Fruit fly (Drosophila melanogaster) whole organism, embryonic: ENCODE data around the gene CG32299.

Source experiments
- Adf1 ChIP-seq: fragments of 200-800 bp; sonication (Bioruptor generic); IDR thresholded peaks from 2 replicates; pipeline ENCODE4 v1.3.6; 2022; ENCODE audit warnings: missing biosample characterization, missing genetic modification characterization
- BtbVII ChIP-seq: fragments of 200-800 bp; sonication (Bioruptor generic); optimal IDR thresholded peaks from 3 replicates; lab custom pipeline; 2017; ENCODE audit warnings: missing biosample characterization, mild to moderate bottlenecking, missing genetic modification characterization
- C15 ChIP-seq: fragments of 200-800 bp; sonication (Bioruptor generic); IDR thresholded peaks from 3 replicates; pipeline ENCODE4 v1.3.6; 2022; ENCODE audit warnings: missing biosample characterization, missing genetic modification characterization
- CG10543 ChIP-seq: fragments of 200-800 bp; sonication (Bioruptor generic); optimal IDR thresholded peaks from 3 replicates; lab custom pipeline; 2017; ENCODE audit warnings: missing biosample characterization, mild to moderate bottlenecking, missing genetic modification characterization, moderate library complexity
- CG11247 ChIP-seq: fragments of 200-800 bp; sonication (Bioruptor generic); IDR thresholded peaks from 2 replicates; pipeline ENCODE4 v1.3.6; 2022; ENCODE audit warnings: missing biosample characterization, missing genetic modification characterization
- CG13424 ChIP-seq: fragments of 200-800 bp; sonication (Bioruptor generic); optimal IDR thresholded peaks from 2 replicates; lab custom pipeline; 2019; ENCODE audit warnings: missing biosample characterization, mild to moderate bottlenecking, missing genetic modification characterization, moderate library complexity
- CG14014 ChIP-seq: fragments of 200-800 bp; sonication (Bioruptor generic); IDR thresholded peaks from 2 replicates; pipeline ENCODE4 v1.3.6; 2022; ENCODE audit warnings: missing biosample characterization, missing genetic modification characterization
- CG1529 ChIP-seq: fragments of 200-800 bp; sonication (Bioruptor generic); optimal IDR thresholded peaks from 3 replicates; lab custom pipeline; 2018; ENCODE audit warnings: missing biosample characterization, missing genetic modification characterization
- CG16863 ChIP-seq: fragments of 200-800 bp; sonication (Bioruptor generic); optimal IDR thresholded peaks from 3 replicates; lab custom pipeline; 2016; ENCODE audit warnings: missing biosample characterization, missing genetic modification characterization
- CG18262 ChIP-seq: fragments of 200-800 bp; optimal IDR thresholded peaks from 3 replicates; lab custom pipeline; 2019; ENCODE audit warnings: missing biosample characterization, mild to moderate bottlenecking, missing genetic modification characterization, moderate library complexity
- CG1832 ChIP-seq: fragments of 200-800 bp; sonication (Bioruptor generic); optimal IDR thresholded peaks from 2 replicates; lab custom pipeline; 2017; ENCODE audit warnings: missing biosample characterization, mild to moderate bottlenecking, missing genetic modification characterization, inconsistent platforms
- CG18599 ChIP-seq: fragments of 200-800 bp; sonication (Bioruptor generic); optimal IDR thresholded peaks from 3 replicates; lab custom pipeline; 2017; ENCODE audit warnings: missing biosample characterization, missing genetic modification characterization, mild to moderate bottlenecking, moderate library complexity, missing genetic modification reagents
- CG2712 ChIP-seq: fragments of 200-800 bp; optimal IDR thresholded peaks from 3 replicates; lab custom pipeline; 2019; ENCODE audit warnings: missing biosample characterization, mild to moderate bottlenecking, missing genetic modification characterization, moderate library complexity
- CG2889 ChIP-seq: fragments of 200-800 bp; sonication (Bioruptor generic); IDR thresholded peaks from 3 replicates; pipeline ENCODE4 v1.3.6; 2022; ENCODE audit warnings: missing biosample characterization, missing genetic modification characterization
- CG30020 ChIP-seq: fragments of 200-800 bp; optimal IDR thresholded peaks from 2 replicates; lab custom pipeline; 2019; ENCODE audit warnings: missing biosample characterization, mild to moderate bottlenecking, missing genetic modification characterization, moderate library complexity
- CG30403 ChIP-seq: fragments of 200-800 bp; sonication (Bioruptor generic); optimal IDR thresholded peaks from 3 replicates; lab custom pipeline; 2016; ENCODE audit warnings: missing biosample characterization, missing genetic modification characterization
- CG30431 ChIP-seq: fragments of 200-800 bp; sonication (Bioruptor generic); optimal IDR thresholded peaks from 2 replicates; lab custom pipeline; 2017; ENCODE audit warnings: missing biosample characterization, missing genetic modification characterization
- CG31365 ChIP-seq: fragments of 200-800 bp; sonication (Bioruptor generic); optimal IDR thresholded peaks from 2 replicates; lab custom pipeline; 2018; ENCODE audit warnings: missing biosample characterization, mild to moderate bottlenecking, missing genetic modification characterization
- CG33557 ChIP-seq: fragments of 200-800 bp; sonication (Bioruptor generic); optimal IDR thresholded peaks from 2 replicates; lab custom pipeline; 2019; ENCODE audit warnings: missing biosample characterization, mild to moderate bottlenecking, missing genetic modification characterization, moderate library complexity
- CG6765 ChIP-seq: fragments of 200-800 bp; sonication (Bioruptor generic); optimal IDR thresholded peaks from 3 replicates; lab custom pipeline; 2017; ENCODE audit warnings: missing biosample characterization, mild to moderate bottlenecking, missing genetic modification characterization
- CG7271 ChIP-seq: fragments of 200-800 bp; sonication (Bioruptor generic); optimal IDR thresholded peaks from 2 replicates; lab custom pipeline; 2018; ENCODE audit warnings: missing biosample characterization, mild to moderate bottlenecking, missing genetic modification characterization, moderate library complexity
- CG7987 ChIP-seq: fragments of 200-800 bp; sonication (Bioruptor generic); optimal IDR thresholded peaks from 2 replicates; lab custom pipeline; 2018; ENCODE audit warnings: missing biosample characterization, mild to moderate bottlenecking, missing genetic modification characterization, moderate library complexity
- CG8944 ChIP-seq: fragments of 200-800 bp; sonication (Bioruptor generic); optimal IDR thresholded peaks from 3 replicates; lab custom pipeline; 2016; ENCODE audit warnings: missing biosample characterization, missing genetic modification characterization
- CG9932 ChIP-seq: fragments of 200-800 bp; sonication (Bioruptor generic); IDR thresholded peaks from 2 replicates; pipeline ENCODE4 v1.3.6; 2022; ENCODE audit warnings: missing biosample characterization, missing genetic modification characterization
- Chrac-16 ChIP-seq: fragments of 200-800 bp; sonication (Bioruptor generic); optimal IDR thresholded peaks from 3 replicates; lab custom pipeline; 2016; ENCODE audit warnings: missing biosample characterization, missing genetic modification characterization
- Dad ChIP-seq: fragments of 200-800 bp; sonication (Bioruptor generic); optimal IDR thresholded peaks from 3 replicates; lab custom pipeline; 2016; ENCODE audit warnings: missing biosample characterization, missing genetic modification characterization
- GATAe ChIP-seq: fragments of 200-800 bp; sonication (Bioruptor generic); conservative IDR thresholded peaks from 2 replicates; pipeline ENCODE4 v1.3.6; 2022; ENCODE audit warnings: missing biosample characterization, missing genetic modification characterization
- Gug ChIP-seq: fragments of 200-800 bp; sonication (Bioruptor generic); IDR thresholded peaks from 4 replicates; pipeline ENCODE4 v1.3.6; 2022; ENCODE audit warnings: missing biosample characterization, missing genetic modification characterization
- Jarid2 ChIP-seq: fragments of 200-800 bp; sonication (Bioruptor generic); optimal IDR thresholded peaks from 3 replicates; lab custom pipeline; 2017; ENCODE audit warnings: mild to moderate bottlenecking, missing biosample characterization, missing genetic modification reagents, missing genetic modification characterization
- Lhr ChIP-seq: fragments of 200-800 bp; sonication (Bioruptor generic); optimal IDR thresholded peaks from 3 replicates; lab custom pipeline; 2017; ENCODE audit warnings: mild to moderate bottlenecking, missing biosample characterization, missing genetic modification reagents, missing genetic modification characterization
- Med ChIP-seq: fragments of 200-800 bp; sonication (Bioruptor generic); peaks from one replicate; lab custom pipeline; 2016; ENCODE audit warnings: missing biosample characterization, missing genetic modification characterization, mild to moderate bottlenecking, inconsistent platforms, moderate library complexity
- Mes4 ChIP-seq: fragments of 200-800 bp; sonication (Bioruptor generic); optimal IDR thresholded peaks from 2 replicates; lab custom pipeline; 2016; ENCODE audit warnings: missing biosample characterization, missing genetic modification characterization
- Neu2 ChIP-seq: fragments of 200-800 bp; sonication (Bioruptor generic); optimal IDR thresholded peaks from 3 replicates; lab custom pipeline; 2016; ENCODE audit warnings: missing biosample characterization, missing genetic modification characterization, borderline replicate concordance
- Scr ChIP-seq: fragments of 200-800 bp; sonication (Bioruptor generic); IDR thresholded peaks from 2 replicates; pipeline ENCODE4 v1.3.6; 2022; ENCODE audit warnings: missing biosample characterization, missing genetic modification characterization; ENCODE audit not compliant: partially characterized antibody
- ara ChIP-seq: fragments of 200-800 bp; sonication (Bioruptor generic); IDR thresholded peaks from 2 replicates; pipeline ENCODE4 v1.3.6; 2022; ENCODE audit warnings: missing biosample characterization, missing genetic modification characterization
- az2 ChIP-seq: fragments of 200-800 bp; sonication (Bioruptor generic); optimal IDR thresholded peaks from 3 replicates; lab custom pipeline; 2016; ENCODE audit warnings: missing biosample characterization, missing genetic modification characterization
- chn ChIP-seq: fragments of 200-800 bp; sonication (Bioruptor generic); optimal IDR thresholded peaks from 2 replicates; lab custom pipeline; 2016; ENCODE audit warnings: missing biosample characterization, missing genetic modification characterization
- cwo ChIP-seq: fragments of 200-800 bp; sonication (Bioruptor generic); optimal IDR thresholded peaks from 3 replicates; lab custom pipeline; 2017; ENCODE audit warnings: missing biosample characterization, missing genetic modification characterization, mild to moderate bottlenecking, moderate library complexity, missing genetic modification reagents
- da ChIP-seq: fragments of 200-800 bp; sonication (Bioruptor generic); optimal IDR thresholded peaks from 2 replicates; lab custom pipeline; 2016; ENCODE audit warnings: missing biosample characterization, missing genetic modification characterization
- dan ChIP-seq: fragments of 200-800 bp; sonication (Bioruptor generic); IDR thresholded peaks from 2 replicates; pipeline ENCODE4 v1.3.6; 2022; ENCODE audit warnings: missing biosample characterization, missing genetic modification characterization
- dati ChIP-seq: fragments of 200-800 bp; sonication (Bioruptor generic); IDR thresholded peaks from 2 replicates; pipeline ENCODE4 v1.3.6; 2022; ENCODE audit warnings: missing biosample characterization, missing genetic modification characterization
- fd64A ChIP-seq: fragments of 200-800 bp; sonication (Bioruptor generic); optimal IDR thresholded peaks from 3 replicates; lab custom pipeline; 2018; ENCODE audit warnings: missing biosample characterization, mild to moderate bottlenecking, missing genetic modification characterization
- gcm ChIP-seq: fragments of 200-800 bp; sonication (Bioruptor generic); optimal IDR thresholded peaks from 2 replicates; lab custom pipeline; 2019; ENCODE audit warnings: missing biosample characterization, mild to moderate bottlenecking, missing genetic modification characterization, moderate library complexity
- gem ChIP-seq: fragments of 200-800 bp; sonication (Bioruptor generic); optimal IDR thresholded peaks from 2 replicates; lab custom pipeline; 2019; ENCODE audit warnings: missing biosample characterization, mild to moderate bottlenecking, missing genetic modification characterization, moderate library complexity
- hbn ChIP-seq: fragments of 200-800 bp; sonication (Bioruptor generic); IDR thresholded peaks from 2 replicates; pipeline ENCODE4 v1.3.6; 2022; ENCODE audit warnings: missing biosample characterization, missing genetic modification characterization; ENCODE audit not compliant: partially characterized antibody
- her ChIP-seq: fragments of 200-800 bp; sonication (Bioruptor generic); optimal IDR thresholded peaks from 2 replicates; lab custom pipeline; 2016; ENCODE audit warnings: missing biosample characterization, missing genetic modification characterization
- jing ChIP-seq: fragments of 200-800 bp; sonication (Bioruptor generic); optimal IDR thresholded peaks from 2 replicates; lab custom pipeline; 2018; ENCODE audit warnings: missing biosample characterization, mild to moderate bottlenecking, missing genetic modification characterization
- knrl ChIP-seq: fragments of 200-800 bp; sonication (Bioruptor generic); IDR thresholded peaks from 3 replicates; pipeline ENCODE4 v1.3.6; 2022; ENCODE audit warnings: missing biosample characterization, missing genetic modification characterization; ENCODE audit not compliant: partially characterized antibody
- phol ChIP-seq: fragments of 200-800 bp; sonication (Bioruptor generic); optimal IDR thresholded peaks from 3 replicates; lab custom pipeline; 2018; ENCODE audit warnings: missing biosample characterization, mild to moderate bottlenecking, missing genetic modification characterization, moderate library complexity
- seq ChIP-seq: fragments of 200-800 bp; sonication (Bioruptor generic); IDR thresholded peaks from 2 replicates; pipeline ENCODE4 v1.3.6; 2022; ENCODE audit warnings: missing biosample characterization, missing genetic modification characterization
- zfh2 ChIP-seq: fragments of 200-800 bp; sonication (Bioruptor generic); optimal IDR thresholded peaks from 2 replicates; lab custom pipeline; 2016; ENCODE audit warnings: missing biosample characterization, missing genetic modification characterization

CG32299 gene

dm6 chr3L:2418769-2419168 is 28.0 kb upstream of the CG32299 start (continued):
- no peak for TF ChIP-seq dan (GFP tag; lab: Robert Waterston, UW)
- peak; percentile 50 for TF ChIP-seq CG8944 (GFP tag; lab: Kevin White, UChicago)
- TF ChIP-seq jing, result peak; percentile 11
- TF ChIP-seq hbn, result no peak
- peak; percentile 58 for TF ChIP-seq CG16863 (GFP tag; lab: Kevin White, UChicago)
- TF ChIP-seq Jarid2 (GFP tag; lab: Kevin White, UChicago), result peak; percentile 61
- peak; percentile 86 for TF ChIP-seq phol (tag; lab: Kevin White, UChicago)
- peak; percentile 91 for TF ChIP-seq cwo (GFP tag; lab: Kevin White, UChicago)
- peak; percentile 36 for TF ChIP-seq zfh2
- no peak for TF ChIP-seq knrl (GFP tag; lab: Robert Waterston, UW)
- no peak for TF ChIP-seq CG1832 (GFP tag; lab: Kevin White, UChicago)
- TF ChIP-seq CG30431 (GFP tag; lab: Kevin White, UChicago), result peak; percentile 53
- peak; percentile 83 for TF ChIP-seq Gug (GFP tag; lab: Robert Waterston, UW)
- peak; percentile 83 for TF ChIP-seq gem (tag; lab: Kevin White, UChicago)
- TF ChIP-seq Med (GFP tag; lab: Kevin White, UChicago), result peak; percentile 99
- TF ChIP-seq Dad (GFP tag; lab: Kevin White, UChicago), result peak; percentile 71
- peak; percentile 55 for TF ChIP-seq Chrac-16 (GFP tag; lab: Kevin White, UChicago)
- TF ChIP-seq her (GFP tag; lab: Kevin White, UChicago), result peak; percentile 27
- TF ChIP-seq chn (GFP tag; lab: Kevin White, UChicago), result peak; percentile 65
- peak; percentile 42 for TF ChIP-seq CG7271 (tag; lab: Kevin White, UChicago)
- TF ChIP-seq CG9932 (GFP tag; lab: Robert Waterston, UW), result peak; percentile 84
- TF ChIP-seq CG2712 (tag; lab: Kevin White, UChicago), result peak; percentile 80
- peak; percentile 56 for TF ChIP-seq CG1529 (GFP tag; lab: Kevin White, UChicago)
- TF ChIP-seq da (GFP tag; lab: Kevin White, UChicago), result peak; percentile 18
- TF ChIP-seq Neu2, result no peak
- peak; percentile 90 for TF ChIP-seq BtbVII (GFP tag; lab: Kevin White, UChicago)
- no peak for TF ChIP-seq Lhr (GFP tag; lab: Kevin White, UChicago)
- TF ChIP-seq CG33557, result no peak
- TF ChIP-seq CG6765 (GFP tag; lab: Kevin White, UChicago), result peak; percentile 71
- peak; percentile 50 for TF ChIP-seq Mes4
- peak; percentile 60 for TF ChIP-seq CG31365 (tag; lab: Kevin White, UChicago)
- peak; percentile 78; the same call in 2 of the 3 replicates for TF ChIP-seq C15
- peak; percentile 81 for TF ChIP-seq ara (GFP tag; lab: Robert Waterston, UW)
- TF ChIP-seq CG14014 (GFP tag; lab: Robert Waterston, UW), result peak; percentile 89
- TF ChIP-seq fd64A (GFP tag; lab: Kevin White, UChicago), result peak; percentile 78
- peak; percentile 74 for TF ChIP-seq CG30403
- TF ChIP-seq az2, result peak; percentile 71
- TF ChIP-seq CG13424 (tag; lab: Kevin White, UChicago), result peak; percentile 67
- TF ChIP-seq CG7987 (GFP tag; lab: Kevin White, UChicago), result peak; percentile 87
- TF ChIP-seq CG18599, result peak; percentile 95
- no peak for TF ChIP-seq CG30020
- no peak for TF ChIP-seq Scr (GFP tag; lab: Robert Waterston, UW)
- peak; percentile 4 for TF ChIP-seq gcm (GFP tag; lab: Kevin White, UChicago)
- peak; percentile 74; the same call in 1 of the 3 replicates for TF ChIP-seq CG2889 (GFP tag; lab: Robert Waterston, UW)
- TF ChIP-seq CG18262 (tag; lab: Kevin White, UChicago), result peak; percentile 75
- TF ChIP-seq CG10543 (GFP tag; lab: Kevin White, UChicago), result no peak
- peak; percentile 65 for TF ChIP-seq dati (GFP tag; lab: Robert Waterston, UW)
- peak; percentile 77 for TF ChIP-seq seq (GFP tag; lab: Robert Waterston, UW)
- TF ChIP-seq GATAe (GFP tag; lab: Robert Waterston, UW), result 0 out of 2 replicates have a peak, but pooled peaks have one; percentile 27
- TF ChIP-seq Adf1 (GFP tag; lab: Robert Waterston, UW), result peak; percentile 50
- TF ChIP-seq CG11247 (GFP tag; lab: Robert Waterston, UW), result peak; percentile 83
